Worm (Caenorhabditis elegans): ENCODE data around the gene apc-11.

apc-11 gene

ce11 chrIII:4594324-4594723, at the start of gene apc-11:
TSS of gene apc-11 (minus strand) at chrIII:4594424.
- TF ChIP-seq cog-1 (tag; optimal IDR thresholded peaks at IDR 0.05) (no peak), T22C8.4 (GFP tag; IDR thresholded peaks at IDR 0.05) (no peak), med-1 (GFP tag; optimal IDR thresholded peaks at IDR 0.05; ENCODE audit: insufficient read depth) (no peak), ztf-23 (GFP tag; IDR thresholded peaks at IDR 0.05) (no peak), ref-1 (GFP tag; conservative IDR thresholded peaks at IDR 0.05) (no peak), klf-2 (GFP tag; conservative IDR thresholded peaks at IDR 0.05) (no peak), tab-1 (GFP tag; IDR thresholded peaks at IDR 0.05) (no peak), ztf-29 (GFP tag; IDR thresholded peaks at IDR 0.05) (no peak), flt-1 (GFP tag; IDR thresholded peaks at IDR 0.05) (no peak)

- TF ChIP-seq flt-1 (GFP tag; IDR thresholded peaks at IDR 0.05) = no peak
Measured at ce11 chrIII:4643262-4643661, 49.0 kb upstream of the apc-11 start, which contains the start of gene pfas-1. TSS of gene pfas-1 (minus strand) at chrIII:4643310.

ce11 chrIII:4634947-4635346, 40.7 kb upstream of the apc-11 start, which contains the start of gene clec-153:
TSS of gene clec-153 (plus strand) at chrIII:4635247.
- TF ChIP-seq flt-1 (GFP tag; IDR thresholded peaks at IDR 0.05) (no peak), ztf-23 (GFP tag; IDR thresholded peaks at IDR 0.05) (no peak), klf-2 (GFP tag; conservative IDR thresholded peaks at IDR 0.05) (no peak), T22C8.4 (GFP tag; IDR thresholded peaks at IDR 0.05) (no peak), cog-1 (tag; optimal IDR thresholded peaks at IDR 0.05) (no peak), ztf-29 (GFP tag; IDR thresholded peaks at IDR 0.05) (no peak), med-1 (GFP tag; optimal IDR thresholded peaks at IDR 0.05; ENCODE audit: insufficient read depth) (no peak), ref-1 (GFP tag; conservative IDR thresholded peaks at IDR 0.05) (no peak), tab-1 (GFP tag; IDR thresholded peaks at IDR 0.05) (no peak)

ce11 chrIII:4628165-4628564, 33.9 kb upstream of the apc-11 start, which contains the start of gene clec-151:
TSS of gene clec-151 (plus strand) at chrIII:4628465.
- TF ChIP-seq flt-1 (GFP tag; IDR thresholded peaks at IDR 0.05) (no peak), klf-2 (GFP tag; conservative IDR thresholded peaks at IDR 0.05) (no peak), med-1 (GFP tag; optimal IDR thresholded peaks at IDR 0.05; ENCODE audit: insufficient read depth) (no peak), tab-1 (GFP tag; IDR thresholded peaks at IDR 0.05) (no peak), cog-1 (tag; optimal IDR thresholded peaks at IDR 0.05) (no peak), ztf-23 (GFP tag; IDR thresholded peaks at IDR 0.05) (no peak), ztf-29 (GFP tag; IDR thresholded peaks at IDR 0.05) (no peak), ref-1 (GFP tag; conservative IDR thresholded peaks at IDR 0.05) (no peak), T22C8.4 (GFP tag; IDR thresholded peaks at IDR 0.05) (no peak)

ce11 chrIII:4626148-4626922, 32.1 kb upstream of the apc-11 start:
- no peak for TF ChIP-seq flt-1 (GFP tag; IDR thresholded peaks at IDR 0.05)
- TF ChIP-seq ztf-29 (GFP tag; IDR thresholded peaks at IDR 0.05) = no peak
- no peak for TF ChIP-seq klf-2 (GFP tag; conservative IDR thresholded peaks at IDR 0.05)
- TF ChIP-seq med-1 (GFP tag; optimal IDR thresholded peaks at IDR 0.05; ENCODE audit: insufficient read depth) = no peak
- no peak for TF ChIP-seq ztf-23 (GFP tag; IDR thresholded peaks at IDR 0.05)
- TF ChIP-seq T22C8.4 (GFP tag; IDR thresholded peaks at IDR 0.05) = no peak

ce11 chrIII:4622375-4623130, 28.3 kb upstream of the apc-11 start, which contains the start of gene lron-5:
TSS of gene lron-5 (plus strand) at chrIII:4623029.
- TF ChIP-seq ztf-23 (GFP tag; IDR thresholded peaks at IDR 0.05) (no peak), ztf-29 (GFP tag; IDR thresholded peaks at IDR 0.05) (no peak)

ce11 chrIII:4616071-4616571, 21.9 kb upstream of the apc-11 start, which contains the start of gene lips-3:
TSS of gene lips-3 (plus strand) at chrIII:4616528.
- no peak for TF ChIP-seq med-1 (GFP tag; optimal IDR thresholded peaks at IDR 0.05; ENCODE audit: insufficient read depth)
- no peak for TF ChIP-seq cog-1 (tag; optimal IDR thresholded peaks at IDR 0.05)
- no peak for TF ChIP-seq klf-2 (GFP tag; conservative IDR thresholded peaks at IDR 0.05)
- TF ChIP-seq ref-1 (GFP tag; conservative IDR thresholded peaks at IDR 0.05) = no peak

ce11 chrIII:4612334-4612953, 18.2 kb upstream of the apc-11 start, which contains the start of gene sel-2:
TSS of gene sel-2 (minus strand) at chrIII:4612384.
- TF ChIP-seq ztf-29 (GFP tag; IDR thresholded peaks at IDR 0.05) = no peak
- no peak for TF ChIP-seq ztf-23 (GFP tag; IDR thresholded peaks at IDR 0.05)
- TF ChIP-seq tab-1 (GFP tag; IDR thresholded peaks at IDR 0.05) = no peak
- no peak for TF ChIP-seq cog-1 (tag; optimal IDR thresholded peaks at IDR 0.05)
- no peak for TF ChIP-seq flt-1 (GFP tag; IDR thresholded peaks at IDR 0.05)
- TF ChIP-seq ref-1 (GFP tag; conservative IDR thresholded peaks at IDR 0.05) = no peak
- TF ChIP-seq T22C8.4 (GFP tag; IDR thresholded peaks at IDR 0.05) = no peak
- TF ChIP-seq med-1 (GFP tag; optimal IDR thresholded peaks at IDR 0.05; ENCODE audit: insufficient read depth) = no peak
- TF ChIP-seq klf-2 (GFP tag; conservative IDR thresholded peaks at IDR 0.05) = no peak

ce11 chrIII:4603837-4604236, 9.6 kb upstream of the apc-11 start:
- TF ChIP-seq klf-2 (GFP tag; conservative IDR thresholded peaks at IDR 0.05) (no peak), cog-1 (tag; optimal IDR thresholded peaks at IDR 0.05) (no peak), tab-1 (GFP tag; IDR thresholded peaks at IDR 0.05) (no peak), ztf-23 (GFP tag; IDR thresholded peaks at IDR 0.05) (no peak), flt-1 (GFP tag; IDR thresholded peaks at IDR 0.05) (no peak), ref-1 (GFP tag; conservative IDR thresholded peaks at IDR 0.05) (no peak), ztf-29 (GFP tag; IDR thresholded peaks at IDR 0.05) (no peak), med-1 (GFP tag; optimal IDR thresholded peaks at IDR 0.05; ENCODE audit: insufficient read depth) (no peak), T22C8.4 (GFP tag; IDR thresholded peaks at IDR 0.05) (no peak)
